Fruit fly (Drosophila melanogaster) whole organism, wandering third instar larva: ENCODE measurements around the gene Gr22b.

Source experiments
- CG32264 ChIP-seq: fragments of 200-800 bp; sonication (Bioruptor generic); optimal IDR thresholded peaks from 2 replicates; lab custom pipeline; 2016; ENCODE audit warnings: missing biosample characterization, missing genetic modification characterization
- CrebA ChIP-seq: fragments of 200-800 bp; sonication (Bioruptor generic); optimal IDR thresholded peaks from 2 replicates; lab custom pipeline; 2016; ENCODE audit warnings: missing biosample characterization, mild to moderate bottlenecking, missing genetic modification characterization, borderline replicate concordance
- GATAd ChIP-seq: sonication (Bioruptor generic); optimal IDR thresholded peaks from 2 replicates; lab custom pipeline; 2016; ENCODE audit warnings: missing biosample characterization, missing genetic modification characterization
- Hnf4 ChIP-seq: fragments of 200-800 bp; sonication (Bioruptor generic); optimal IDR thresholded peaks from 2 replicates; lab custom pipeline; 2016; ENCODE audit warnings: missing biosample characterization, mild to moderate bottlenecking, missing genetic modification characterization
- Hr78 ChIP-seq: fragments of >200 bp; optimal IDR thresholded peaks from 2 replicates; lab custom pipeline; 2017; ENCODE audit warnings: missing biosample characterization, missing genetic modification characterization
- Hr83 ChIP-seq: fragments of 200-300 bp; sonication (Bioruptor generic); optimal IDR thresholded peaks from 2 replicates; lab custom pipeline; 2016; ENCODE audit warnings: missing biosample characterization, mild to moderate bottlenecking, missing genetic modification characterization, moderate library complexity; ENCODE audit not compliant: poor library complexity, severe bottlenecking
- Jra ChIP-seq: sonication (Bioruptor generic); optimal IDR thresholded peaks from 2 replicates; lab custom pipeline; 2016; ENCODE audit warnings: missing biosample characterization, missing genetic modification characterization
- N ChIP-seq: fragments of >200 bp; optimal IDR thresholded peaks from 2 replicates; lab custom pipeline; 2018; ENCODE audit warnings: missing biosample characterization, missing external identifiers, missing genetic modification characterization
- OdsH ChIP-seq: fragments of 200-800 bp; sonication (Bioruptor generic); optimal IDR thresholded peaks from 2 replicates; lab custom pipeline; 2016; ENCODE audit warnings: missing biosample characterization, mild to moderate bottlenecking, missing genetic modification characterization
- Rel ChIP-seq, 2 experiments: fragments of 200-800 bp; sonication (Bioruptor generic) in 1 of 2; optimal IDR thresholded peaks; 2 replicates in 1 of 2; 3 replicates in 1 of 2; lab custom pipeline; 2016 to 2019; ENCODE audit warnings: mild to moderate bottlenecking in 2 of 2, missing biosample characterization in 2 of 2, missing genetic modification characterization in 2 of 2, moderate library complexity in 1 of 2
- Vsx2 ChIP-seq: fragments of 200-300, 225-300 bp; sonication (Bioruptor generic); optimal IDR thresholded peaks from 2 replicates; lab custom pipeline; 2018; ENCODE audit warnings: missing biosample characterization, missing genetic modification characterization; ENCODE audit not compliant: partially characterized antibody
- br ChIP-seq: fragments of 200-800 bp; sonication (Bioruptor generic); optimal IDR thresholded peaks from 2 replicates; lab custom pipeline; 2016; ENCODE audit warnings: missing biosample characterization, missing genetic modification characterization
- dl ChIP-seq, 2 experiments: fragments of 175-275, 200-275 bp in 1 of 2; fragments of 200-275 bp in 1 of 2; sonication (Bioruptor generic); optimal IDR thresholded peaks; lab custom pipeline; 2018; ENCODE audit warnings: mild to moderate bottlenecking in 2 of 2, missing biosample characterization in 2 of 2, missing genetic modification characterization in 2 of 2, moderate library complexity in 2 of 2; ENCODE audit not compliant: partially characterized antibody in 2 of 2, insufficient read depth in 1 of 2
- ey ChIP-seq: fragments of 200-800 bp; sonication (Bioruptor generic); optimal IDR thresholded peaks from 2 replicates; lab custom pipeline; 2016; ENCODE audit warnings: missing biosample characterization, missing genetic modification characterization
- h ChIP-seq: fragments of 200-800 bp; sonication (Bioruptor generic); optimal IDR thresholded peaks from 3 replicates; lab custom pipeline; 2016; ENCODE audit warnings: missing biosample characterization, mild to moderate bottlenecking, missing genetic modification characterization
- pan ChIP-seq: fragments of >200 bp; optimal IDR thresholded peaks from 2 replicates; lab custom pipeline; 2017
- rgr ChIP-seq: fragments of 200-800 bp; sonication (Bioruptor generic); optimal IDR thresholded peaks from 3 replicates; lab custom pipeline; 2016; ENCODE audit warnings: missing biosample characterization, mild to moderate bottlenecking, missing genetic modification characterization

Gene Gr22b

DNA sequence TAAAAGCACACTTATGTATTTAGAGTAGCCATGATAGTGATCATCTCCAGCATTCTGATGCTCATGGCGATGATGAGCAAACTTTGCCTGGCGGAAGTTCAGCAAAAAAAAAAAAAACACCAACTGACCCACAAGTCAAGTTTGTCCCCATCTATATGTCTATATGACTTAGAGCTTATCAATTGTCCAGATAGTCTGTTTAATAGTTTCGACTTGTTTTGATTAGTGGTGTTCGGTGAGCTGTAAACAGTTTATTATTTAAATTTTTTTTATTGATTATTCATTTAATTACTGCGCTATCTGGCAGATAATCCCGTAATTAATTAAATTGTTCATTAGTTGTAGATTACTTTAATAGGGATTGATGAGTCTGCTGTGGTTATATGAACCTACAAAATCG is 49.3 kb downstream of the Gr22b start:
- TF ChIP-seq CG32264 (GFP tag; lab: Kevin White, UChicago) (no peak), h (no peak), rgr (GFP tag; lab: Kevin White, UChicago) (no peak), Hr83 (GFP tag; lab: Kevin White, UChicago) (no peak), GATAd (no peak), dl (GFP tag; optimal IDR thresholded peaks at IDR 0.05; lab: Kevin White, UChicago; ENCODE audit: insufficient read depth in 1 of 2, partially characterized antibody in 2 of 2) (no peak), br (GFP tag; lab: Kevin White, UChicago) (no peak), ey (no peak), OdsH (GFP tag; lab: Kevin White, UChicago) (no peak), Vsx2 (GFP tag; lab: Kevin White, UChicago) (no peak), N (GFP tag; lab: Kevin White, UChicago) (no peak), Jra (GFP tag; lab: Kevin White, UChicago) (no peak), pan (lab: Kevin White, UChicago) (no peak), CrebA (GFP tag; lab: Kevin White, UChicago) (no peak), Rel (GFP tag; optimal IDR thresholded peaks at IDR 0.05; lab: Kevin White, UChicago) (no peak), Rel (tag; optimal IDR thresholded peaks at IDR 0.05; lab: Kevin White, UChicago) (no peak), Hnf4 (GFP tag; lab: Kevin White, UChicago) (no peak), Hr78 (GFP tag; lab: Kevin White, UChicago) (no peak)
